Fruit fly (Drosophila melanogaster): ENCODE data around the gene CG11537.

DNA sequence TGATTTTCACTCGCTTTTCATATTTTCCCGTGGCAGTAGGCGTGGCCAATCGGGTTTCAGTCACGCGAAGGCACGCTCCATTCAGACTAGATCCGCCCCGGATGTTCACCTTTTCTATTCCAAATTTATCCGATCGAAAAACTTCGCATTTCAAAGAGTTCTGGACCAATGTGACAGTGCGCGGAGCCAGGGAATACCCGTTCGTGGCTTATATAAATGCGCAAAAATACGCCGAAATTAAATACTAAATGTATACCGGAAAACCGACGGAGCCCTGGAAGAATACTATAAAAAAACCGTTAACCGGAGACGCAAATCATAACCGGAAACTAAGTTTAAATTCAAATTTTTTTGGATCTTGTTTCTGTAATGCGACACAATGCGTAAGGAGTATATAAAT, 15.7 kb downstream of the CG11537 start, which contains the start of gene promL:
- peak; percentile 44 to 49 for TF ChIP-seq ss (GFP tag; optimal IDR thresholded peaks at IDR 0.05)
- TF ChIP-seq Blimp-1 (GFP tag; optimal IDR thresholded peaks at IDR 0.05), result no peak
- no peak for TF ChIP-seq fd59A (GFP tag; optimal IDR thresholded peaks at IDR 0.05)
- no peak for TF ChIP-seq OdsH (GFP tag; optimal IDR thresholded peaks at IDR 0.05)
- TF ChIP-seq CG6276 (GFP tag; optimal IDR thresholded peaks at IDR 0.05), result no peak
- no peak for TF ChIP-seq CG11294 (GFP tag; IDR thresholded peaks at IDR 0.05)
- TF ChIP-seq Hr39 (GFP tag; optimal IDR thresholded peaks at IDR 0.05), result peak; percentile 16
- TF ChIP-seq Sox102F (GFP tag; optimal IDR thresholded peaks at IDR 0.05), result peak; percentile 53

Data from whole organism, prepupa.